Fruit fly (Drosophila melanogaster): ENCODE data around the gene CG42353.

Gene CG42353

dm6 chrX:16148974-16149373 lies 44.2 kb upstream of the CG42353 start, which contains the start of gene disco-r (continued):
- TF ChIP-seq gem (tag; optimal IDR thresholded peaks at IDR 0.05): no peak
- TF ChIP-seq HmgZ (tag; optimal IDR thresholded peaks at IDR 0.05): peak; percentile 33
- TF ChIP-seq esg (GFP tag; conservative IDR thresholded peaks at IDR 0.05): no peak
- TF ChIP-seq CG14860 (GFP tag; IDR thresholded peaks at IDR 0.05; ENCODE audit: partially characterized antibody): no peak
- TF ChIP-seq CG1832 (GFP tag; optimal IDR thresholded peaks at IDR 0.05): peak; percentile 96
- TF ChIP-seq ro (GFP tag; IDR thresholded peaks at IDR 0.05): no peak
- peak; percentile 21; the same call in 1 of the 2 replicates for TF ChIP-seq seq (GFP tag; IDR thresholded peaks at IDR 0.05)
- no peak for TF ChIP-seq CG10274 (GFP tag; optimal IDR thresholded peaks at IDR 0.05)
- no peak for TF ChIP-seq ATbp (GFP tag; optimal IDR thresholded peaks at IDR 0.05)
- TF ChIP-seq vvl (GFP tag; IDR thresholded peaks at IDR 0.05): peak; percentile 48; the same call in 1 of the 2 replicates
- no peak for TF ChIP-seq sens-2 (GFP tag; IDR thresholded peaks at IDR 0.05)
- TF ChIP-seq sob (GFP tag; IDR thresholded peaks at IDR 0.05): peak; percentile 24; the same call in 1 of the 2 replicates
- TF ChIP-seq CG10431 (GFP tag; optimal IDR thresholded peaks at IDR 0.05): no peak
- no peak for TF ChIP-seq cato (GFP tag; optimal IDR thresholded peaks at IDR 0.05; ENCODE audit: borderline replicate concordance)
- TF ChIP-seq Fer1 (GFP tag; optimal IDR thresholded peaks at IDR 0.05): no peak
- peak; percentile 37 for TF ChIP-seq jing (GFP tag; optimal IDR thresholded peaks at IDR 0.05)
- TF ChIP-seq CG9727 (GFP tag; optimal IDR thresholded peaks at IDR 0.05): no peak
- TF ChIP-seq CG1647 (GFP tag; optimal IDR thresholded peaks at IDR 0.05): no peak
- no peak for TF ChIP-seq Mrtf (GFP tag; IDR thresholded peaks at IDR 0.05)
- TF ChIP-seq Blimp-1 (GFP tag; optimal IDR thresholded peaks at IDR 0.05): no peak
- no peak for TF ChIP-seq bab2 (GFP tag; optimal IDR thresholded peaks at IDR 0.05)
- TF ChIP-seq CG32767 (GFP tag; IDR thresholded peaks at IDR 0.05): peak; percentile 67; the same call in 1 of the 2 replicates
- TF ChIP-seq Jarid2 (GFP tag; optimal IDR thresholded peaks at IDR 0.05): peak; percentile 86
- TF ChIP-seq abd-A (tag; optimal IDR thresholded peaks at IDR 0.05): peak; percentile 66
- TF ChIP-seq odd (GFP tag; optimal IDR thresholded peaks at IDR 0.05): no peak
- TF ChIP-seq HLHmδ (GFP tag; optimal IDR thresholded peaks at IDR 0.05): peak; percentile 13
- no peak for TF ChIP-seq psq (GFP tag; optimal IDR thresholded peaks at IDR 0.05)
- TF ChIP-seq CG14710 (tag; optimal IDR thresholded peaks at IDR 0.05): no peak
- peak; percentile 99 for TF ChIP-seq CG31365 (tag; optimal IDR thresholded peaks at IDR 0.05)
- TF ChIP-seq B-H1 (GFP tag; IDR thresholded peaks at IDR 0.05): no peak
- no peak for TF ChIP-seq CG9215 (GFP tag; IDR thresholded peaks at IDR 0.05)
- no peak for TF ChIP-seq gt (GFP tag; IDR thresholded peaks at IDR 0.05)
- peak; percentile 35; the same call in 1 of the 2 replicates for TF ChIP-seq CG13287 (GFP tag; IDR thresholded peaks at IDR 0.05; ENCODE audit: partially characterized antibody)
- peak in 1 of 3 experiments; percentile 41 for TF ChIP-seq lola (GFP tag; optimal IDR thresholded peaks at IDR 0.05)
- peak; percentile 15 for TF ChIP-seq mirr (GFP tag; optimal IDR thresholded peaks at IDR 0.05)
- TF ChIP-seq ERR (GFP tag; optimal IDR thresholded peaks at IDR 0.05): no peak
- no peak for TF ChIP-seq CG3726 (GFP tag; IDR thresholded peaks at IDR 0.05)
- TF ChIP-seq Dll (GFP tag; IDR thresholded peaks at IDR 0.05; ENCODE audit: partially characterized antibody): 0 out of 4 replicates have a peak, but pooled peaks have one; percentile 21
- TF ChIP-seq CG2678 (tag; optimal IDR thresholded peaks at IDR 0.05): no peak
- no peak for TF ChIP-seq CG34376 (GFP tag; optimal IDR thresholded peaks at IDR 0.05)
- TF ChIP-seq croc (GFP tag; conservative IDR thresholded peaks at IDR 0.05): no peak
- no peak for TF ChIP-seq Ets65A (GFP tag)
- TF ChIP-seq bcd (GFP tag; optimal IDR thresholded peaks at IDR 0.05): no peak
- TF ChIP-seq CG8944 (GFP tag; optimal IDR thresholded peaks at IDR 0.05): no peak
- TF ChIP-seq al (GFP tag; IDR thresholded peaks at IDR 0.05): no peak
- TF ChIP-seq Ets97D (GFP tag; optimal IDR thresholded peaks at IDR 0.05): no peak
- peak; percentile 100 for TF ChIP-seq CG3163 (GFP tag; optimal IDR thresholded peaks at IDR 0.05)
- peak; percentile 46; the same call in 1 of the 2 replicates for TF ChIP-seq Drgx (GFP tag; IDR thresholded peaks at IDR 0.05)
- no peak for TF ChIP-seq D19B (GFP tag; optimal IDR thresholded peaks at IDR 0.05)
- TF ChIP-seq nau (GFP tag; optimal IDR thresholded peaks at IDR 0.05): no peak
- peak; percentile 32 for TF ChIP-seq zen (tag; optimal IDR thresholded peaks at IDR 0.05)
